Worm (Caenorhabditis elegans) whole organism, late embryonic: ENCODE measurements around the gene F25B5.6.

ENCODE experiments used
- C08G9.2 ChIP-seq: sonication (generic microtip); optimal IDR thresholded peaks from 2 replicates; lab custom pipeline; 2016; ENCODE audit warnings: mild to moderate bottlenecking, missing genetic modification characterization, moderate library complexity, missing compliant biosample characterization
- C38D4.7 ChIP-seq: fragments of 200-800 bp; sonication (Bioruptor generic); optimal IDR thresholded peaks from 2 replicates; lab custom pipeline; 2018; ENCODE audit warnings: mild to moderate bottlenecking, missing genetic modification characterization, moderate library complexity, missing compliant biosample characterization
- F13H6.1 ChIP-seq: sonication (generic microtip); optimal IDR thresholded peaks from 2 replicates; lab custom pipeline; 2016; ENCODE audit warnings: missing genetic modification characterization, missing compliant biosample characterization
- K09A11.1 ChIP-seq: sonication (generic microtip); optimal IDR thresholded peaks from 2 replicates; lab custom pipeline; 2017; ENCODE audit warnings: antibody characterized with exemption, mild to moderate bottlenecking, missing genetic modification characterization, missing compliant biosample characterization; ENCODE audit not compliant: insufficient read depth
- ama-1 ChIP-seq: fragments of 150-350 bp; optimal IDR thresholded peaks from 2 replicates; lab custom pipeline; 2014
- ceh-14 ChIP-seq: sonication (generic microtip); optimal IDR thresholded peaks from 2 replicates; lab custom pipeline; 2016; ENCODE audit warnings: missing genotype, missing genetic modification characterization, missing compliant biosample characterization
- ceh-18 ChIP-seq: sonication (generic microtip); optimal IDR thresholded peaks from 2 replicates; lab custom pipeline; 2016; ENCODE audit warnings: missing genetic modification characterization, missing compliant biosample characterization
- ceh-2 ChIP-seq: sonication (generic microtip); optimal IDR thresholded peaks from 2 replicates; lab custom pipeline; 2016; ENCODE audit warnings: missing genotype, missing genetic modification characterization, missing compliant biosample characterization
- ceh-22 ChIP-seq: sonication (generic microtip); optimal IDR thresholded peaks from 2 replicates; lab custom pipeline; 2017; ENCODE audit warnings: missing biosample characterization, missing genetic modification characterization
- ceh-30 ChIP-seq: fragments of 150-350 bp; optimal IDR thresholded peaks from 2 replicates; lab custom pipeline; 2014; ENCODE audit warnings: missing biosample characterization, missing genetic modification characterization
- ceh-31 ChIP-seq: sonication (generic microtip); optimal IDR thresholded peaks from 2 replicates; lab custom pipeline; 2016; ENCODE audit warnings: missing genetic modification characterization, missing compliant biosample characterization
- ceh-45 ChIP-seq: fragments of 200-800 bp; sonication (Bioruptor generic); IDR thresholded peaks from 2 replicates; pipeline ENCODE4 v1.3.6; 2022; ENCODE audit warnings: missing genetic modification reagents, missing genetic modification characterization, missing compliant biosample characterization
- ceh-9 ChIP-seq: sonication (generic microtip); optimal IDR thresholded peaks from 2 replicates; lab custom pipeline; 2016; ENCODE audit warnings: mild to moderate bottlenecking, missing genetic modification characterization, inconsistent platforms, missing compliant biosample characterization
- che-1 ChIP-seq: sonication (generic microtip); optimal IDR thresholded peaks from 2 replicates; lab custom pipeline; 2016; ENCODE audit warnings: mild to moderate bottlenecking, missing genetic modification characterization, missing compliant biosample characterization
- ets-4 ChIP-seq: sonication (generic microtip); optimal IDR thresholded peaks from 2 replicates; lab custom pipeline; 2016; ENCODE audit warnings: missing genetic modification characterization, missing compliant biosample characterization
- eyg-1 ChIP-seq: sonication (generic microtip); optimal IDR thresholded peaks from 2 replicates; lab custom pipeline; 2016; ENCODE audit warnings: missing genotype, missing genetic modification characterization, missing compliant biosample characterization
- fax-1 ChIP-seq: sonication (generic microtip); optimal IDR thresholded peaks from 2 replicates; lab custom pipeline; 2016; ENCODE audit warnings: missing genotype, missing genetic modification characterization, missing compliant biosample characterization
- fkh-10 ChIP-seq: fragments of 150-350 bp; optimal IDR thresholded peaks from 2 replicates; lab custom pipeline; 2014; ENCODE audit warnings: missing biosample characterization, missing genetic modification reagents, missing genetic modification characterization
- fkh-6 ChIP-seq: sonication (generic microtip); optimal IDR thresholded peaks from 2 replicates; lab custom pipeline; 2016; ENCODE audit warnings: missing genetic modification characterization, missing compliant biosample characterization
- gmeb-2 ChIP-seq: sonication (generic microtip); optimal IDR thresholded peaks from 2 replicates; lab custom pipeline; 2016; ENCODE audit warnings: missing genetic modification characterization, inconsistent platforms, missing compliant biosample characterization
- hlh-13 ChIP-seq: fragments of 200-800 bp; sonication (Bioruptor generic); optimal IDR thresholded peaks from 2 replicates; lab custom pipeline; 2018; ENCODE audit warnings: mild to moderate bottlenecking, missing genetic modification characterization, missing compliant biosample characterization
- hlh-15 ChIP-seq: sonication (generic microtip); optimal IDR thresholded peaks from 2 replicates; lab custom pipeline; 2016; ENCODE audit warnings: missing genetic modification characterization, missing compliant biosample characterization
- hlh-30 ChIP-seq: sonication (generic microtip); optimal IDR thresholded peaks from 2 replicates; lab custom pipeline; 2017; ENCODE audit warnings: antibody characterized with exemption, missing genetic modification characterization, missing compliant biosample characterization; ENCODE audit not compliant: insufficient read depth
- hlh-6 ChIP-seq: sonication (generic microtip); optimal IDR thresholded peaks from 2 replicates; lab custom pipeline; 2016; ENCODE audit warnings: missing genotype, missing genetic modification characterization, missing compliant biosample characterization
- hlh-8 ChIP-seq: sonication (generic microtip); optimal IDR thresholded peaks from 2 replicates; lab custom pipeline; 2016; ENCODE audit warnings: missing genotype, missing genetic modification characterization, missing compliant biosample characterization
- lin-11 ChIP-seq: fragments of 200-800 bp; sonication (Bioruptor generic); optimal IDR thresholded peaks from 2 replicates; lab custom pipeline; 2018; ENCODE audit warnings: mild to moderate bottlenecking, missing genetic modification characterization, missing compliant biosample characterization
- nfya-1 ChIP-seq: sonication (generic microtip); optimal IDR thresholded peaks from 2 replicates; lab custom pipeline; 2017; ENCODE audit warnings: missing genetic modification characterization, mild to moderate bottlenecking, missing compliant biosample characterization, antibody characterized with exemption, moderate library complexity
- nhr-11 ChIP-seq: fragments of 150-350 bp; optimal IDR thresholded peaks from 2 replicates; lab custom pipeline; 2014; ENCODE audit warnings: missing biosample characterization, missing genetic modification characterization
- nhr-232 ChIP-seq: sonication (generic microtip); optimal IDR thresholded peaks from 2 replicates; lab custom pipeline; 2016; ENCODE audit warnings: missing genetic modification characterization, missing compliant biosample characterization
- pax-1 ChIP-seq: fragments of 150-350 bp; optimal IDR thresholded peaks from 2 replicates; lab custom pipeline; 2014; ENCODE audit warnings: missing biosample characterization, missing genetic modification characterization
- pha-2 ChIP-seq: sonication (generic microtip); optimal IDR thresholded peaks from 2 replicates; lab custom pipeline; 2017; ENCODE audit warnings: mild to moderate bottlenecking, missing genetic modification characterization, missing compliant biosample characterization
- pha-4 ChIP-seq: fragments of 150-350 bp; optimal IDR thresholded peaks from 2 replicates; lab custom pipeline; 2018; ENCODE audit warnings: missing biosample characterization, missing genetic modification reagents, missing genetic modification characterization
- pros-1 ChIP-seq: fragments of 150-350 bp; optimal IDR thresholded peaks from 2 replicates; lab custom pipeline; 2014; ENCODE audit warnings: missing biosample characterization, missing genetic modification reagents, missing genetic modification characterization
- ref-2 ChIP-seq: sonication (generic microtip); optimal IDR thresholded peaks from 2 replicates; lab custom pipeline; 2016; ENCODE audit warnings: missing genetic modification characterization, missing compliant biosample characterization
- rnt-1 ChIP-seq: sonication (generic microtip); optimal IDR thresholded peaks from 2 replicates; lab custom pipeline; 2016; ENCODE audit warnings: missing genetic modification characterization, missing compliant biosample characterization
- syd-9 ChIP-seq: sonication (generic microtip); optimal IDR thresholded peaks from 2 replicates; lab custom pipeline; 2016; ENCODE audit warnings: mild to moderate bottlenecking, missing genetic modification characterization, moderate library complexity, missing compliant biosample characterization
- tbx-2 ChIP-seq: sonication (generic microtip); optimal IDR thresholded peaks from 2 replicates; lab custom pipeline; 2016; ENCODE audit warnings: missing genetic modification characterization, missing compliant biosample characterization
- ttx-3 ChIP-seq: sonication (generic microtip); optimal IDR thresholded peaks from 2 replicates; lab custom pipeline; 2016; ENCODE audit warnings: missing genetic modification reagents, missing genetic modification characterization, missing compliant biosample characterization
- unc-3 ChIP-seq, 2 experiments: fragments of 200-800 bp in 1 of 2; sonication (Bioruptor generic) in 1 of 2; sonication (generic microtip) in 1 of 2; conservative IDR thresholded peaks in 1 of 2; optimal IDR thresholded peaks in 1 of 2; 2 replicates each; pipeline versions ENCODE4 v1.3.6 to Lab custom; 2016 to 2022; ENCODE audit warnings: missing compliant biosample characterization in 2 of 2, missing genetic modification characterization in 2 of 2, missing genetic modification reagents in 1 of 2
- unc-42 ChIP-seq: sonication (generic microtip); optimal IDR thresholded peaks from 2 replicates; lab custom pipeline; 2016; ENCODE audit warnings: missing genotype, missing genetic modification characterization, missing compliant biosample characterization
- unc-55 ChIP-seq: sonication (generic microtip); optimal IDR thresholded peaks from 2 replicates; lab custom pipeline; 2017; ENCODE audit warnings: missing biosample characterization, missing genetic modification reagents, missing genetic modification characterization
- zip-5 ChIP-seq: sonication (generic microtip); optimal IDR thresholded peaks from 2 replicates; lab custom pipeline; 2016; ENCODE audit warnings: missing genetic modification characterization, missing compliant biosample characterization
- ztf-16 ChIP-seq: sonication (generic microtip); optimal IDR thresholded peaks from 2 replicates; lab custom pipeline; 2017; ENCODE audit warnings: missing genetic modification characterization, missing compliant biosample characterization

Gene F25B5.6

ce11 chrIII:5939453-5940296, 8.9 kb downstream of the F25B5.6 start, which contains the start of gene ubq-1:
ubq-1 (plus strand) TSS chrIII:5940254.
- TF ChIP-seq hlh-15 (tag; lab: Kevin White, UChicago) (no peak), pha-2 (tag; lab: Kevin White, UChicago) (no peak), ceh-2 (no peak), hlh-30 (peak; percentile 41), ztf-16 (tag; lab: Kevin White, UChicago) (no peak), ttx-3 (no peak), ref-2 (tag; lab: Kevin White, UChicago) (peak; percentile 36)
- TF ChIP-seq, all 69 proteins: peak for 2

ce11 chrIII:5938790-5939452, 9.6 kb downstream of the F25B5.6 start:
- TF ChIP-seq ceh-22 = no peak
- TF ChIP-seq hlh-6 (tag; lab: Kevin White, UChicago) = no peak
- TF ChIP-seq fkh-10 (GFP tag; lab: Kevin White, UChicago) = no peak
- peak; percentile 13 for TF ChIP-seq unc-42 (tag; lab: Kevin White, UChicago)

- peak; percentile 39 for TF ChIP-seq ceh-18
- no peak for TF ChIP-seq ama-1 (lab: Kevin White, UChicago)
- TF ChIP-seq C08G9.2 (tag; lab: Kevin White, UChicago) = no peak
- TF ChIP-seq ceh-31 = no peak
- TF ChIP-seq pros-1 = no peak
- no peak for TF ChIP-seq unc-55
- no peak for TF ChIP-seq fkh-6
- TF ChIP-seq hlh-8 (tag; lab: Kevin White, UChicago) = no peak
- no peak for TF ChIP-seq C38D4.7 (GFP tag; lab: Kevin White, UChicago)
- TF ChIP-seq gmeb-2 = no peak
- TF ChIP-seq ceh-45 = no peak
- no peak for TF ChIP-seq fax-1
- no peak for TF ChIP-seq unc-3 (GFP tag; conservative IDR thresholded peaks at IDR 0.05; lab: Robert Waterston, UW)
- TF ChIP-seq unc-3 (tag; optimal IDR thresholded peaks at IDR 0.05; lab: Kevin White, UChicago) = no peak
- peak; percentile 60 for TF ChIP-seq hlh-30
- no peak for TF ChIP-seq K09A11.1
- no peak for TF ChIP-seq nfya-1 (tag; lab: Kevin White, UChicago)
- no peak for TF ChIP-seq pha-4 (tag; lab: Kevin White, UChicago)
- TF ChIP-seq pax-1 = no peak
- no peak for TF ChIP-seq nhr-232 (tag; lab: Kevin White, UChicago)
- TF ChIP-seq ceh-9 (tag; lab: Kevin White, UChicago) = no peak
- TF ChIP-seq lin-11 = no peak
- TF ChIP-seq ttx-3 = no peak
- peak; percentile 44 for TF ChIP-seq rnt-1 (tag; lab: Kevin White, UChicago)
- TF ChIP-seq ceh-14 = no peak
- peak; percentile 75 for TF ChIP-seq ets-4 (tag; lab: Kevin White, UChicago)
- TF ChIP-seq hlh-13 = no peak
- TF ChIP-seq nhr-11 = no peak
- no peak for TF ChIP-seq eyg-1 (tag; lab: Kevin White, UChicago)
- peak; percentile 36 for TF ChIP-seq F13H6.1
- no peak for TF ChIP-seq syd-9 (tag; lab: Kevin White, UChicago)
- TF ChIP-seq zip-5 (tag; lab: Kevin White, UChicago) = no peak
- no peak for TF ChIP-seq ceh-30 (tag; lab: Kevin White, UChicago)
- peak; percentile 2 for TF ChIP-seq ref-2 (tag; lab: Kevin White, UChicago)
- no peak for TF ChIP-seq tbx-2 (tag; lab: Kevin White, UChicago)
- no peak for TF ChIP-seq che-1 (tag; lab: Kevin White, UChicago)
These were observed 10.5 kb downstream of the F25B5.6 start for ce11 chrIII:5938013-5938412.
